Worm (Caenorhabditis elegans) whole organism, L3 larva: ENCODE measurements around the gene clec-226.

ENCODE experiments used
- egl-27 ChIP-seq: sonication (generic microtip); optimal IDR thresholded peaks from 4 replicates; lab custom pipeline; 2017; ENCODE audit warnings: missing biosample characterization, missing genetic modification reagents, missing genetic modification characterization
- elt-1 ChIP-seq: fragments of 150-350 bp; optimal IDR thresholded peaks from 2 replicates; lab custom pipeline; 2014; ENCODE audit warnings: missing biosample characterization, missing genetic modification characterization
- eor-1 ChIP-seq, 2 experiments: fragments of 150-350 bp; optimal IDR thresholded peaks; 2 replicates each; lab custom pipeline; 2014 to 2018; ENCODE audit warnings: missing biosample characterization in 2 of 2, missing genetic modification characterization in 2 of 2
- fkh-10 ChIP-seq: sonication (generic microtip); optimal IDR thresholded peaks from 2 replicates; lab custom pipeline; 2017; ENCODE audit warnings: missing biosample characterization, missing genetic modification reagents, missing genetic modification characterization
- lin-15B ChIP-seq: fragments of 150-350 bp; optimal IDR thresholded peaks from 2 replicates; lab custom pipeline; 2014; ENCODE audit warnings: missing biosample characterization, missing genetic modification characterization
- nhr-12 ChIP-seq: fragments of 150-350 bp; optimal IDR thresholded peaks from 2 replicates; lab custom pipeline; 2014; ENCODE audit warnings: missing biosample characterization, missing genetic modification characterization
- nhr-77 ChIP-seq: fragments of 150-350 bp; optimal IDR thresholded peaks from 2 replicates; lab custom pipeline; 2014; ENCODE audit warnings: missing biosample characterization, missing genetic modification characterization
- pqm-1 ChIP-seq: fragments of 150-350 bp; optimal IDR thresholded peaks from 2 replicates; lab custom pipeline; 2017; ENCODE audit warnings: missing biosample characterization, missing genetic modification characterization, inconsistent platforms
- snpc-4 ChIP-seq: fragments of 150-350 bp; optimal IDR thresholded peaks from 2 replicates; lab custom pipeline; 2014; ENCODE audit warnings: missing biosample characterization, missing genetic modification characterization
- tbx-2 ChIP-seq: sonication (generic microtip); optimal IDR thresholded peaks from 2 replicates; lab custom pipeline; 2016; ENCODE audit warnings: mild to moderate bottlenecking, missing genetic modification characterization, missing compliant biosample characterization
- ztf-4 ChIP-seq: fragments of 150-350 bp; optimal IDR thresholded peaks from 2 replicates; lab custom pipeline; 2014; ENCODE audit warnings: missing biosample characterization, missing genetic modification characterization

ce11 chrV:13935423-13935822, 11.3 kb upstream of the clec-226 start:
- TF ChIP-seq lin-15B (tag; lab: Kevin White, UChicago) (no peak), tbx-2 (tag; lab: Kevin White, UChicago) (no peak), egl-27 (tag; lab: Kevin White, UChicago) (no peak), snpc-4 (no peak), nhr-77 (tag; lab: Kevin White, UChicago) (no peak), eor-1 (tag; optimal IDR thresholded peaks at IDR 0.05; lab: Kevin White, UChicago) (no peak), fkh-10 (GFP tag; lab: Kevin White, UChicago) (no peak), nhr-12 (tag; lab: Kevin White, UChicago) (no peak), ztf-4 (tag; lab: Kevin White, UChicago) (no peak), elt-1 (tag; lab: Kevin White, UChicago) (no peak), pqm-1 (no peak)
